Fruit fly (Drosophila melanogaster): ENCODE results near the gene CG10512.

CG10512 gene

dm6 chr3L:21241447-21241983 lies 38.8 kb downstream of the CG10512 start (continued):
- TF ChIP-seq CG6163 (GFP tag; IDR thresholded peaks at IDR 0.05): 0 out of 3 replicates have a peak, but pooled peaks have one; percentile 10
- peak; percentile 26 for TF ChIP-seq CG32006 (GFP tag; optimal IDR thresholded peaks at IDR 0.05)

DNA sequence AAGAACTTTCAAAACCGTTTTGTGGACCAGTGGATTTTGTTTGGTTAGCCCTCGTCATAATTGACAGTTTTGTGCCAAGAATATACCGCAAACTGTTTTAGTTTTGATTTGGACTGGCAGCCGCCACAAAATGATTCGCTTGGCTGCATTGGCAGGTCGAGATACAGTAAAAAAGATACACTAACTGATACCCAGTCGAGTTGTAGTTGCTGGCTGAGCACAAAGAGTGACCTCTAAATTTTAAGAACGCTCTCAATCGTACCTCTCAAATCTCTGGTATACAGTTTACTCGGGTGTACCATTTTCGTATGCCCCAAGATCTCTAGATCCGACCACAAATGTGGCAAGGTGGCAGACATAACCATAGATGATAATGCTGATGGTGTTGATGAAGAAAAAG lies 40.2 kb downstream of the CG10512 start:
- TF ChIP-seq CG9139 (GFP tag; optimal IDR thresholded peaks at IDR 0.05): no peak
- TF ChIP-seq CG6854 (GFP tag; optimal IDR thresholded peaks at IDR 0.05): no peak
- no peak for TF ChIP-seq Ets96B (tag; optimal IDR thresholded peaks at IDR 0.05)
- no peak for TF ChIP-seq CG11294 (GFP tag; IDR thresholded peaks at IDR 0.05)
- TF ChIP-seq acj6 (GFP tag; optimal IDR thresholded peaks at IDR 0.05): no peak
- no peak for TF ChIP-seq Gug (GFP tag; IDR thresholded peaks at IDR 0.05)
- TF ChIP-seq Eip78C (GFP tag): no peak
- TF ChIP-seq CG6163 (GFP tag; IDR thresholded peaks at IDR 0.05): no peak
- no peak for TF ChIP-seq CG4318 (GFP tag; optimal IDR thresholded peaks at IDR 0.05)
- TF ChIP-seq CG6276 (GFP tag; optimal IDR thresholded peaks at IDR 0.05): no peak
- TF ChIP-seq CG8319 (GFP tag; optimal IDR thresholded peaks at IDR 0.05): no peak
- TF ChIP-seq CG1621 (tag; optimal IDR thresholded peaks at IDR 0.05): no peak
- no peak for TF ChIP-seq Ets21C (GFP tag; optimal IDR thresholded peaks at IDR 0.05)
- no peak for TF ChIP-seq eg (GFP tag; IDR thresholded peaks at IDR 0.05)
- TF ChIP-seq ss (GFP tag; optimal IDR thresholded peaks at IDR 0.05): no peak
- TF ChIP-seq Hr39 (GFP tag; optimal IDR thresholded peaks at IDR 0.05): no peak

- TF ChIP-seq CG7368 (GFP tag; optimal IDR thresholded peaks at IDR 0.05): no peak
- TF ChIP-seq svp (GFP tag): peak; percentile 59
- TF ChIP-seq Ets21C (GFP tag; optimal IDR thresholded peaks at IDR 0.05): no peak
- peak; percentile 73 for TF ChIP-seq Eip78C (GFP tag)
- no peak for TF ChIP-seq CG31627 (GFP tag; optimal IDR thresholded peaks at IDR 0.05)
- TF ChIP-seq Hr38 (GFP tag; optimal IDR thresholded peaks at IDR 0.05): no peak
- TF ChIP-seq CG4318 (GFP tag; optimal IDR thresholded peaks at IDR 0.05): no peak
- TF ChIP-seq OdsH (GFP tag; optimal IDR thresholded peaks at IDR 0.05): peak; percentile 7
- no peak for TF ChIP-seq lz (GFP tag; optimal IDR thresholded peaks at IDR 0.05)
- TF ChIP-seq CG10631 (GFP tag; optimal IDR thresholded peaks at IDR 0.05): peak; percentile 16
- TF ChIP-seq cyc (GFP tag; optimal IDR thresholded peaks at IDR 0.05): no peak
- TF ChIP-seq Sox102F (GFP tag; optimal IDR thresholded peaks at IDR 0.05): no peak
- TF ChIP-seq CG1621 (tag; optimal IDR thresholded peaks at IDR 0.05): no peak
- no peak for TF ChIP-seq CG6163 (GFP tag; IDR thresholded peaks at IDR 0.05)
- no peak for TF ChIP-seq net (GFP tag; optimal IDR thresholded peaks at IDR 0.05)
- peak; percentile 11 for TF ChIP-seq CG11762 (GFP tag; optimal IDR thresholded peaks at IDR 0.05; ENCODE audit: insufficient read depth)
- TF ChIP-seq fd85E (GFP tag; optimal IDR thresholded peaks at IDR 0.05): no peak
- no peak for TF ChIP-seq CG16779 (tag; optimal IDR thresholded peaks at IDR 0.05)
- TF ChIP-seq Eip75B (GFP tag; optimal IDR thresholded peaks at IDR 0.05): peak; percentile 33
- no peak for TF ChIP-seq Met (GFP tag; optimal IDR thresholded peaks at IDR 0.05)
- no peak for TF ChIP-seq CG11902 (GFP tag; optimal IDR thresholded peaks at IDR 0.05)
- TF ChIP-seq dac (GFP tag; optimal IDR thresholded peaks at IDR 0.05): no peak
- TF ChIP-seq CG32006 (GFP tag; optimal IDR thresholded peaks at IDR 0.05): peak; percentile 45
- TF ChIP-seq topi (GFP tag; optimal IDR thresholded peaks at IDR 0.05): no peak
- no peak for TF ChIP-seq ss (GFP tag; optimal IDR thresholded peaks at IDR 0.05)
- TF ChIP-seq fkh (GFP tag; optimal IDR thresholded peaks at IDR 0.05): no peak
- TF ChIP-seq Ets96B (tag; optimal IDR thresholded peaks at IDR 0.05): peak; percentile 63
- no peak for TF ChIP-seq pdm3 (GFP tag; optimal IDR thresholded peaks at IDR 0.05)
- no peak for TF ChIP-seq Sox15 (GFP tag; optimal IDR thresholded peaks at IDR 0.05)
- TF ChIP-seq CG3032 (tag; optimal IDR thresholded peaks at IDR 0.05): peak; percentile 55
- TF ChIP-seq CG9139 (GFP tag; optimal IDR thresholded peaks at IDR 0.05): no peak
- TF ChIP-seq spab (GFP tag; optimal IDR thresholded peaks at IDR 0.05): peak; percentile 22
- TF ChIP-seq acj6 (GFP tag; optimal IDR thresholded peaks at IDR 0.05): no peak
- no peak for TF ChIP-seq CG10669 (GFP tag; optimal IDR thresholded peaks at IDR 0.05)
- TF ChIP-seq CG11294 (GFP tag; IDR thresholded peaks at IDR 0.05): no peak
- peak; percentile 2 for TF ChIP-seq CG6276 (GFP tag; optimal IDR thresholded peaks at IDR 0.05)
- no peak for TF ChIP-seq Hr4 (GFP tag; optimal IDR thresholded peaks at IDR 0.05)
- TF ChIP-seq CG8119 (GFP tag; IDR thresholded peaks at IDR 0.05): peak; percentile 23; the same call in 1 of the 3 replicates
- TF ChIP-seq Sox14 (GFP tag; optimal IDR thresholded peaks at IDR 0.05): no peak
- TF ChIP-seq CG6808 (GFP tag; optimal IDR thresholded peaks at IDR 0.05): no peak
- TF ChIP-seq Blimp-1 (GFP tag; optimal IDR thresholded peaks at IDR 0.05): no peak
- TF ChIP-seq CG15336 (GFP tag; IDR thresholded peaks at IDR 0.05): 0 out of 2 replicates have a peak, but pooled peaks have one; percentile 27
Observed at dm6 chr3L:21243417-21243816, 40.7 kb downstream of the CG10512 start.
